Fruit fly (Drosophila melanogaster) whole organism, prepupa: ENCODE measurements around the gene Es2.

Experiments used
- CG6276 ChIP-seq: fragments of 200-800 bp; sonication (Bioruptor generic); optimal IDR thresholded peaks from 2 replicates; lab custom pipeline; 2017; ENCODE audit warnings: missing biosample characterization, mild to moderate bottlenecking, missing genetic modification characterization
- Eip93F ChIP-seq: fragments of 200-800 bp; sonication (Bioruptor generic); optimal IDR thresholded peaks from 2 replicates; lab custom pipeline; 2016; ENCODE audit warnings: missing biosample characterization, mild to moderate bottlenecking, missing genetic modification characterization
- eg ChIP-seq: fragments of 200-800 bp; sonication (Bioruptor generic); IDR thresholded peaks from 3 replicates; pipeline ENCODE4 v1.3.6; 2022; ENCODE audit warnings: missing biosample characterization, missing genetic modification characterization

- TF ChIP-seq eg = no peak
- TF ChIP-seq CG6276 (GFP tag; lab: Kevin White, UChicago) = no peak
- TF ChIP-seq Eip93F (GFP tag; lab: Kevin White, UChicago) = no peak
Measured at dm6 chrX:8452163-8452562, 9.1 kb upstream of the Es2 start.
